Worm (Caenorhabditis elegans) whole organism, L4 larva: ENCODE data around the gene W03D2.9.

Experiments used
- F10B5.3 ChIP-seq: sonication (generic microtip); optimal IDR thresholded peaks from 2 replicates; lab custom pipeline; 2016; ENCODE audit warnings: mild to moderate bottlenecking, missing genetic modification characterization, missing compliant biosample characterization
- F26F4.8 ChIP-seq: fragments of 200-800 bp; sonication (Bioruptor generic); conservative IDR thresholded peaks from 2 replicates; pipeline ENCODE4 v1.3.6; 2022; ENCODE audit warnings: missing genetic modification characterization, missing compliant biosample characterization
- R02D3.7 ChIP-seq: fragments of 150-350 bp; sonication (generic microtip); optimal IDR thresholded peaks from 3 replicates; lab custom pipeline; 2014; ENCODE audit warnings: missing biosample characterization, missing genetic modification characterization
- T26A8.4 ChIP-seq: fragments of 200-800 bp; sonication (Bioruptor generic); IDR thresholded peaks from 2 replicates; pipeline ENCODE4 v1.3.6; 2022; ENCODE audit warnings: missing genetic modification characterization, missing compliant biosample characterization
- Y48G9A.11 ChIP-seq: fragments of 200-800 bp; sonication (Bioruptor generic); IDR thresholded peaks from 2 replicates; pipeline ENCODE4 v1.3.6; 2022; ENCODE audit warnings: missing genetic modification reagents, missing genetic modification characterization, missing compliant biosample characterization
- Y5F2A.4 ChIP-seq: fragments of 200-800 bp; sonication (Bioruptor generic); optimal IDR thresholded peaks from 2 replicates; lab custom pipeline; 2018; ENCODE audit warnings: mild to moderate bottlenecking, missing genetic modification characterization, missing compliant biosample characterization
- aly-2 ChIP-seq: sonication (generic microtip); optimal IDR thresholded peaks from 2 replicates; lab custom pipeline; 2018; ENCODE audit warnings: missing biosample characterization, missing genetic modification characterization
- ama-1 ChIP-seq: fragments of 150-350 bp; optimal IDR thresholded peaks from 2 replicates; lab custom pipeline; 2014; ENCODE audit warnings: inconsistent platforms, mixed read lengths
- arid-1 ChIP-seq: fragments of 200-800 bp; sonication (Bioruptor generic); conservative IDR thresholded peaks from 2 replicates; pipeline ENCODE4 v1.3.6; 2022; ENCODE audit warnings: missing genetic modification reagents, missing genetic modification characterization, missing compliant biosample characterization
- ceh-20 ChIP-seq: fragments of 200-800 bp; sonication (Bioruptor generic); IDR thresholded peaks from 2 replicates; pipeline ENCODE4 v1.3.6; 2022; ENCODE audit warnings: missing genetic modification reagents, missing genetic modification characterization, missing compliant biosample characterization
- ceh-28 ChIP-seq: fragments of 150-350 bp; optimal IDR thresholded peaks from 2 replicates; lab custom pipeline; 2014; ENCODE audit warnings: missing biosample characterization, missing genetic modification reagents, missing genetic modification characterization
- ceh-44 ChIP-seq: fragments of 200-800 bp; sonication (Bioruptor generic); IDR thresholded peaks from 2 replicates; pipeline ENCODE4 v1.3.6; 2022; ENCODE audit warnings: missing genetic modification reagents, missing genetic modification characterization, missing compliant biosample characterization
- ceh-62 ChIP-seq: sonication (generic microtip); optimal IDR thresholded peaks from 2 replicates; lab custom pipeline; 2017; ENCODE audit warnings: missing biosample characterization, missing genetic modification characterization
- ces-1 ChIP-seq: fragments of 150-350 bp; sonication (generic microtip); optimal IDR thresholded peaks from 4 replicates; lab custom pipeline; 2014; ENCODE audit warnings: missing biosample characterization, missing genetic modification reagents, missing genetic modification characterization
- cey-2 ChIP-seq: sonication (generic microtip); optimal IDR thresholded peaks from 3 replicates; lab custom pipeline; 2017; ENCODE audit warnings: missing genetic modification characterization, mild to moderate bottlenecking, missing compliant biosample characterization, antibody characterized with exemption, borderline replicate concordance; ENCODE audit not compliant: insufficient read depth
- ctbp-1 ChIP-seq: fragments of 200-800 bp; sonication (Bioruptor generic); IDR thresholded peaks from 2 replicates; pipeline ENCODE4 v1.3.6; 2022; ENCODE audit warnings: missing genetic modification reagents, missing genetic modification characterization, missing compliant biosample characterization
- daf-12 ChIP-seq: fragments of 150-350 bp; optimal IDR thresholded peaks from 2 replicates; lab custom pipeline; 2014; ENCODE audit warnings: missing biosample characterization, missing genetic modification reagents, missing genetic modification characterization
- daf-16 ChIP-seq, 3 experiments: sonication (generic microtip); optimal IDR thresholded peaks; 2 replicates each; lab custom pipeline; 2016 to 2017; ENCODE audit warnings: missing genetic modification characterization in 3 of 3, missing genetic modification reagents in 3 of 3, mild to moderate bottlenecking in 2 of 3, missing compliant biosample characterization in 2 of 3, missing biosample characterization in 1 of 3, moderate library complexity in 1 of 3
- dmd-8 ChIP-seq: fragments of 200-800 bp; sonication (Bioruptor generic); IDR thresholded peaks from 2 replicates; pipeline ENCODE4 v1.3.6; 2022; ENCODE audit warnings: missing genetic modification characterization, missing compliant biosample characterization
- egl-43 ChIP-seq: fragments of 200-800 bp; sonication (Bioruptor generic); IDR thresholded peaks from 2 replicates; pipeline ENCODE4 v1.3.6; 2022; ENCODE audit warnings: missing genetic modification reagents, missing genetic modification characterization, missing compliant biosample characterization
- fkh-10 ChIP-seq: fragments of 150-350 bp; optimal IDR thresholded peaks from 2 replicates; lab custom pipeline; 2014; ENCODE audit warnings: missing biosample characterization, missing genetic modification reagents, missing genetic modification characterization
- hlh-11 ChIP-seq: fragments of 200-800 bp; sonication (Bioruptor generic); optimal IDR thresholded peaks from 2 replicates; lab custom pipeline; 2018; ENCODE audit warnings: mild to moderate bottlenecking, missing genetic modification characterization, missing compliant biosample characterization
- hlh-30 ChIP-seq: sonication (generic microtip); optimal IDR thresholded peaks from 2 replicates; lab custom pipeline; 2017; ENCODE audit warnings: antibody characterized with exemption, mild to moderate bottlenecking, missing genetic modification characterization, missing compliant biosample characterization; ENCODE audit not compliant: insufficient read depth
- hmg-1.1 ChIP-seq: fragments of 200-800 bp; sonication (Bioruptor generic); IDR thresholded peaks from 2 replicates; pipeline ENCODE4 v1.3.6; 2022; ENCODE audit warnings: missing genetic modification reagents, missing genetic modification characterization, missing compliant biosample characterization
- jun-1 ChIP-seq: fragments of 150-350 bp; optimal IDR thresholded peaks from 2 replicates; lab custom pipeline; 2014; ENCODE audit warnings: missing biosample characterization, missing genetic modification reagents, missing genetic modification characterization
- lim-7 ChIP-seq: fragments of 200-800 bp; sonication (Bioruptor generic); IDR thresholded peaks from 2 replicates; pipeline ENCODE4 v1.3.6; 2022; ENCODE audit warnings: missing genetic modification characterization, missing compliant biosample characterization
- lin-1 ChIP-seq: fragments of 200-800 bp; sonication (Bioruptor generic); IDR thresholded peaks from 2 replicates; pipeline ENCODE4 v1.3.6; 2022; ENCODE audit warnings: missing genetic modification reagents, missing genetic modification characterization, missing compliant biosample characterization
- lin-38 ChIP-seq: fragments of 200-800 bp; sonication (Bioruptor generic); IDR thresholded peaks from 2 replicates; pipeline ENCODE4 v1.3.6; 2022; ENCODE audit warnings: missing genetic modification reagents, missing genetic modification characterization, missing compliant biosample characterization
- mdl-1 ChIP-seq, 2 experiments: fragments of 150-350 bp in 1 of 2; sonication (generic microtip) in 1 of 2; optimal IDR thresholded peaks; 2 replicates each; lab custom pipeline; 2014 to 2017; ENCODE audit warnings: missing biosample characterization in 2 of 2, missing genetic modification characterization in 2 of 2
- mes-2 ChIP-seq: sonication (generic microtip); optimal IDR thresholded peaks from 2 replicates; lab custom pipeline; 2016; ENCODE audit warnings: missing genotype, mild to moderate bottlenecking, missing genetic modification characterization, missing compliant biosample characterization; ENCODE audit not compliant: poor library complexity, severe bottlenecking
- mxl-2 ChIP-seq: fragments of 200-800 bp; sonication (Bioruptor generic); conservative IDR thresholded peaks from 2 replicates; pipeline ENCODE4 v1.3.6; 2022; ENCODE audit warnings: missing genetic modification reagents, missing genetic modification characterization, missing compliant biosample characterization
- nhr-10 ChIP-seq: fragments of 150-350 bp; optimal IDR thresholded peaks from 2 replicates; lab custom pipeline; 2014; ENCODE audit warnings: missing biosample characterization, missing genetic modification characterization
- nhr-102 ChIP-seq: sonication (generic microtip); optimal IDR thresholded peaks from 2 replicates; lab custom pipeline; 2016; ENCODE audit warnings: mild to moderate bottlenecking, missing genetic modification characterization, moderate library complexity, missing compliant biosample characterization
- nhr-11 ChIP-seq: fragments of 150-350 bp; optimal IDR thresholded peaks from 2 replicates; lab custom pipeline; 2014; ENCODE audit warnings: missing biosample characterization, missing genetic modification characterization
- nhr-111 ChIP-seq: fragments of 200-800 bp; sonication (Bioruptor generic); optimal IDR thresholded peaks from 2 replicates; lab custom pipeline; 2018; ENCODE audit warnings: mild to moderate bottlenecking, missing genetic modification characterization, missing compliant biosample characterization
- nhr-25 ChIP-seq: sonication (generic microtip); optimal IDR thresholded peaks from 2 replicates; lab custom pipeline; 2017; ENCODE audit warnings: missing genetic modification characterization, mild to moderate bottlenecking, missing compliant biosample characterization, antibody characterized with exemption, moderate library complexity, borderline replicate concordance; ENCODE audit not compliant: insufficient read depth
- nhr-42 ChIP-seq: fragments of 200-800 bp; sonication (Bioruptor generic); IDR thresholded peaks from 2 replicates; pipeline ENCODE4 v1.3.6; 2022; ENCODE audit warnings: missing genetic modification characterization, missing compliant biosample characterization
- nhr-48 ChIP-seq: sonication (generic microtip); optimal IDR thresholded peaks from 2 replicates; lab custom pipeline; 2016; ENCODE audit warnings: mild to moderate bottlenecking, missing genetic modification characterization, missing compliant biosample characterization
- nhr-77 ChIP-seq: fragments of 150-350 bp; optimal IDR thresholded peaks from 2 replicates; lab custom pipeline; 2014; ENCODE audit warnings: missing biosample characterization, missing genetic modification characterization
- pqm-1 ChIP-seq: sonication (generic microtip); optimal IDR thresholded peaks from 2 replicates; lab custom pipeline; 2017; ENCODE audit warnings: missing biosample characterization, missing genetic modification characterization
- rbr-2 ChIP-seq: sonication (generic microtip); optimal IDR thresholded peaks from 2 replicates; lab custom pipeline; 2016; ENCODE audit warnings: missing genotype, missing genetic modification characterization, missing compliant biosample characterization
- sdz-12 ChIP-seq: fragments of 200-800 bp; sonication (Bioruptor generic); optimal IDR thresholded peaks from 2 replicates; lab custom pipeline; 2018; ENCODE audit warnings: mild to moderate bottlenecking, missing genetic modification characterization, missing compliant biosample characterization
- set-16 ChIP-seq: fragments of 200-800 bp; sonication (Bioruptor generic); IDR thresholded peaks from 2 replicates; pipeline ENCODE4 v1.3.6; 2022; ENCODE audit warnings: missing genetic modification reagents, missing genetic modification characterization, missing compliant biosample characterization
- snpc-1.2 ChIP-seq: fragments of 200-800 bp; sonication (Bioruptor generic); IDR thresholded peaks from 2 replicates; pipeline ENCODE4 v1.3.6; 2022; ENCODE audit warnings: missing genetic modification reagents, missing genetic modification characterization, missing compliant biosample characterization
- snpc-4 ChIP-seq: fragments of 150-350 bp; optimal IDR thresholded peaks from 2 replicates; lab custom pipeline; 2014; ENCODE audit warnings: missing biosample characterization, missing genetic modification characterization
- spr-3 ChIP-seq: fragments of 200-800 bp; sonication (Bioruptor generic); optimal IDR thresholded peaks from 2 replicates; lab custom pipeline; 2018; ENCODE audit warnings: mild to moderate bottlenecking, missing genetic modification characterization, missing compliant biosample characterization
- tag-97 ChIP-seq: fragments of 200-800 bp; sonication (Bioruptor generic); IDR thresholded peaks from 2 replicates; pipeline ENCODE4 v1.3.6; 2022; ENCODE audit warnings: missing genetic modification characterization, missing compliant biosample characterization
- tra-1 ChIP-seq: fragments of 200-800 bp; sonication (Bioruptor generic); IDR thresholded peaks from 2 replicates; pipeline ENCODE4 v1.3.6; 2022; ENCODE audit warnings: missing genetic modification reagents, missing genetic modification characterization, missing compliant biosample characterization
- zfp-3 ChIP-seq: fragments of 200-800 bp; sonication (Bioruptor generic); conservative IDR thresholded peaks from 2 replicates; pipeline ENCODE4 v1.3.6; 2022; ENCODE audit warnings: missing genetic modification reagents, missing genetic modification characterization, missing compliant biosample characterization

W03D2.9 gene

ce11 chrIV:4047628-4048027 lies 26.9 kb downstream of the W03D2.9 start (continued):
- no peak for TF ChIP-seq nhr-111 (GFP tag; lab: Kevin White, UChicago)
- TF ChIP-seq tra-1 (GFP tag; lab: Robert Waterston, UW): no peak
- no peak for TF ChIP-seq nhr-11 (tag; lab: Kevin White, UChicago)
- TF ChIP-seq daf-12 (tag; lab: Kevin White, UChicago): no peak
- TF ChIP-seq hlh-11 (tag; lab: Kevin White, UChicago): no peak
- TF ChIP-seq jun-1 (tag; lab: Kevin White, UChicago): no peak
- no peak for TF ChIP-seq ceh-44 (GFP tag; lab: Robert Waterston, UW)
- no peak for TF ChIP-seq nhr-10 (tag; lab: Kevin White, UChicago)
- TF ChIP-seq nhr-48: no peak
- TF ChIP-seq ama-1 (lab: Kevin White, UChicago): peak; percentile 46
- no peak for TF ChIP-seq hlh-30
- TF ChIP-seq R02D3.7 (tag; lab: Kevin White, UChicago): no peak
- TF ChIP-seq nhr-42 (GFP tag; lab: Robert Waterston, UW): no peak
- TF ChIP-seq mdl-1 (tag; optimal IDR thresholded peaks at IDR 0.05; lab: Kevin White, UChicago): no peak
- TF ChIP-seq F26F4.8 (GFP tag; lab: Robert Waterston, UW): no peak
- TF ChIP-seq lin-1 (GFP tag; lab: Robert Waterston, UW): no peak
- peak; percentile 68 for TF ChIP-seq snpc-1.2

- TF ChIP-seq nhr-42 (GFP tag; lab: Robert Waterston, UW): no peak
- no peak for TF ChIP-seq rbr-2 (tag; lab: Kevin White, UChicago)
- peak; percentile 45 for TF ChIP-seq lin-38 (GFP tag; lab: Robert Waterston, UW)
- no peak for TF ChIP-seq Y5F2A.4 (GFP tag; lab: Kevin White, UChicago)
- TF ChIP-seq dmd-8 (GFP tag; lab: Robert Waterston, UW): no peak
- TF ChIP-seq hmg-1.1 (GFP tag; lab: Robert Waterston, UW): 0 out of 2 replicates have a peak, but pooled peaks have one; percentile 21
- no peak for TF ChIP-seq F10B5.3 (tag; lab: Kevin White, UChicago)
- no peak for TF ChIP-seq fkh-10 (GFP tag; lab: Kevin White, UChicago)
- TF ChIP-seq nhr-102 (tag; lab: Kevin White, UChicago): no peak
- no peak for TF ChIP-seq nhr-48
- no peak for TF ChIP-seq mxl-2 (GFP tag; lab: Robert Waterston, UW)
- no peak for TF ChIP-seq nhr-77
- TF ChIP-seq tag-97 (GFP tag; lab: Robert Waterston, UW): no peak
- TF ChIP-seq aly-2 (tag; lab: Kevin White, UChicago): no peak
- no peak for TF ChIP-seq set-16 (GFP tag; lab: Robert Waterston, UW)
- no peak for TF ChIP-seq Y48G9A.11 (GFP tag; lab: Robert Waterston, UW)
- TF ChIP-seq egl-43 (GFP tag; lab: Robert Waterston, UW): no peak
- TF ChIP-seq snpc-4 (tag; lab: Kevin White, UChicago): no peak
- TF ChIP-seq ces-1: no peak
- no peak for TF ChIP-seq sdz-12 (GFP tag; lab: Kevin White, UChicago)
- TF ChIP-seq lin-1 (GFP tag; lab: Robert Waterston, UW): no peak
- no peak for TF ChIP-seq pqm-1
- TF ChIP-seq arid-1 (GFP tag; lab: Robert Waterston, UW): no peak
- TF ChIP-seq mes-2 (tag; lab: Kevin White, UChicago): peak; percentile 96
- no peak for TF ChIP-seq T26A8.4
- no peak for TF ChIP-seq ceh-62 (tag; lab: Kevin White, UChicago)
- TF ChIP-seq ctbp-1: no peak
- TF ChIP-seq spr-3 (GFP tag; lab: Kevin White, UChicago): no peak
- no peak for TF ChIP-seq nhr-10 (tag; lab: Kevin White, UChicago)
- TF ChIP-seq zfp-3 (GFP tag; lab: Robert Waterston, UW): no peak
- no peak for TF ChIP-seq ceh-44 (GFP tag; lab: Robert Waterston, UW)
- no peak for TF ChIP-seq cey-2 (tag; lab: Kevin White, UChicago)
- TF ChIP-seq nhr-25 (tag; lab: Kevin White, UChicago): no peak
- no peak for TF ChIP-seq daf-16 (GFP tag; optimal IDR thresholded peaks at IDR 0.05; lab: Kevin White, UChicago)
- no peak for TF ChIP-seq daf-16 (tag; optimal IDR thresholded peaks at IDR 0.05; lab: Kevin White, UChicago)
- TF ChIP-seq ceh-20 (GFP tag; lab: Robert Waterston, UW): no peak
- no peak for TF ChIP-seq lim-7 (GFP tag; lab: Robert Waterston, UW)
- no peak for TF ChIP-seq ceh-28
Measured at ce11 chrIV:4042274-4042673, 32.2 kb downstream of the W03D2.9 start, which contains the start of gene cdc-73. Gene cdc-73 (plus strand): TSS chrIV:4042575.
